Fruit fly (Drosophila melanogaster) whole organism, embryonic: ENCODE results near the gene frj.

ENCODE experiments used
- ATbp ChIP-seq: fragments of 200-800 bp; sonication (Bioruptor generic); optimal IDR thresholded peaks from 2 replicates; lab custom pipeline; 2017; ENCODE audit warnings: missing biosample characterization, mild to moderate bottlenecking, missing genetic modification characterization, missing genetic modification reagents
- Abd-B ChIP-seq: fragments of 200-800 bp; sonication (Bioruptor generic); optimal IDR thresholded peaks from 2 replicates; lab custom pipeline; 2018; ENCODE audit warnings: missing biosample characterization, mild to moderate bottlenecking, missing genetic modification characterization, moderate library complexity
- Blimp-1 ChIP-seq: fragments of 200-800 bp; sonication (Bioruptor generic); optimal IDR thresholded peaks from 3 replicates; lab custom pipeline; 2018; ENCODE audit warnings: missing biosample characterization, missing genetic modification characterization, mild to moderate bottlenecking, moderate library complexity, missing genetic modification reagents
- CG1024 ChIP-seq: fragments of 200-800 bp; sonication (Bioruptor generic); IDR thresholded peaks from 2 replicates; pipeline ENCODE4 v1.3.6; 2022; ENCODE audit warnings: missing biosample characterization, missing genetic modification characterization
- CG10462 ChIP-seq: fragments of 200-800 bp; sonication (Bioruptor generic); optimal IDR thresholded peaks from 2 replicates; lab custom pipeline; 2016; ENCODE audit warnings: missing biosample characterization, missing genetic modification characterization
- CG11695 ChIP-seq: fragments of 200-800 bp; sonication (Bioruptor generic); IDR thresholded peaks from 3 replicates; pipeline ENCODE4 v1.3.6; 2022; ENCODE audit warnings: missing biosample characterization, missing genetic modification characterization
- CG12219 ChIP-seq: fragments of 200-800 bp; sonication (Bioruptor generic); optimal IDR thresholded peaks from 3 replicates; lab custom pipeline; 2018; ENCODE audit warnings: missing biosample characterization, mild to moderate bottlenecking, missing genetic modification characterization
- CG13287 ChIP-seq: fragments of 200-800 bp; sonication (Bioruptor generic); IDR thresholded peaks from 2 replicates; pipeline ENCODE4 v1.3.6; 2022; ENCODE audit warnings: missing biosample characterization, missing genetic modification characterization; ENCODE audit not compliant: partially characterized antibody
- CG16779 ChIP-seq: fragments of 200-800 bp; sonication (Bioruptor generic); IDR thresholded peaks from 2 replicates; pipeline ENCODE4 v1.3.6; 2022; ENCODE audit warnings: missing biosample characterization, missing genetic modification characterization
- CG17328 ChIP-seq: fragments of 200-800 bp; sonication (Bioruptor generic); IDR thresholded peaks from 2 replicates; pipeline ENCODE4 v1.3.6; 2022; ENCODE audit warnings: missing biosample characterization, missing genetic modification characterization
- CG17612 ChIP-seq: fragments of 200-800 bp; sonication (Bioruptor generic); IDR thresholded peaks from 2 replicates; pipeline ENCODE4 v1.3.6; 2022; ENCODE audit warnings: missing biosample characterization, missing genetic modification characterization
- CG18011 ChIP-seq: fragments of 200-800 bp; sonication (Bioruptor generic); optimal IDR thresholded peaks from 2 replicates; lab custom pipeline; 2017; ENCODE audit warnings: missing biosample characterization, missing genetic modification characterization, mild to moderate bottlenecking, moderate library complexity, missing genotype
- CG2116 ChIP-seq: fragments of 200-800 bp; sonication (Bioruptor generic); optimal IDR thresholded peaks from 3 replicates; lab custom pipeline; 2018; ENCODE audit warnings: missing biosample characterization, mild to moderate bottlenecking, missing genetic modification characterization
- CG2199 ChIP-seq: fragments of 200-800 bp; sonication (Bioruptor generic); IDR thresholded peaks from 3 replicates; pipeline ENCODE4 v1.3.6; 2022; ENCODE audit warnings: missing biosample characterization, missing genetic modification characterization
- CG32772 ChIP-seq: fragments of 200-800 bp; sonication (Bioruptor generic); IDR thresholded peaks from 2 replicates; pipeline ENCODE4 v1.3.6; 2022; ENCODE audit warnings: missing biosample characterization, missing genetic modification characterization
- CG3838 ChIP-seq: fragments of 200-800 bp; sonication (Bioruptor generic); optimal IDR thresholded peaks from 3 replicates; lab custom pipeline; 2016; ENCODE audit warnings: missing biosample characterization, missing genetic modification characterization
- CG4854 ChIP-seq: fragments of 200-800 bp; sonication (Bioruptor generic); optimal IDR thresholded peaks from 2 replicates; lab custom pipeline; 2016; ENCODE audit warnings: missing biosample characterization, missing genetic modification characterization, inconsistent platforms
- CG6175 ChIP-seq: fragments of 200-800 bp; sonication (Bioruptor generic); IDR thresholded peaks from 3 replicates; pipeline ENCODE4 v1.3.6; 2022; ENCODE audit warnings: missing biosample characterization, missing genetic modification characterization
- CG6272 ChIP-seq: fragments of 200-800 bp; sonication (Bioruptor generic); IDR thresholded peaks from 2 replicates; pipeline ENCODE4 v1.3.6; 2022; ENCODE audit warnings: missing biosample characterization, missing genetic modification characterization
- CG7928 ChIP-seq: fragments of 200-800 bp; sonication (Bioruptor generic); optimal IDR thresholded peaks from 2 replicates; lab custom pipeline; 2017; ENCODE audit warnings: missing biosample characterization, mild to moderate bottlenecking, missing genetic modification characterization
- CG8924 ChIP-seq: fragments of 200-800 bp; optimal IDR thresholded peaks from 3 replicates; lab custom pipeline; 2019; ENCODE audit warnings: missing biosample characterization, mild to moderate bottlenecking, missing genetic modification characterization, moderate library complexity
- CG9817 ChIP-seq: fragments of 200-800 bp; sonication (Bioruptor generic); optimal IDR thresholded peaks from 2 replicates; lab custom pipeline; 2018; ENCODE audit warnings: missing biosample characterization, mild to moderate bottlenecking, missing genetic modification characterization, moderate library complexity
- E2f2 ChIP-seq: fragments of 200-800 bp; sonication (Bioruptor generic); IDR thresholded peaks from 2 replicates; pipeline ENCODE4 v1.3.6; 2022; ENCODE audit warnings: missing biosample characterization, missing genetic modification characterization
- Ets65A ChIP-seq: fragments of 200-800 bp; sonication (Bioruptor generic); peaks from one replicate; lab custom pipeline; 2016; ENCODE audit warnings: missing biosample characterization, missing genetic modification characterization
- GATAe ChIP-seq: fragments of 200-800 bp; sonication (Bioruptor generic); conservative IDR thresholded peaks from 2 replicates; pipeline ENCODE4 v1.3.6; 2022; ENCODE audit warnings: missing biosample characterization, missing genetic modification characterization
- HLH3B ChIP-seq: fragments of 200-800 bp; sonication (Bioruptor generic); IDR thresholded peaks from 2 replicates; pipeline ENCODE4 v1.3.6; 2022; ENCODE audit warnings: missing biosample characterization, missing genetic modification characterization
- Jarid2 ChIP-seq: fragments of 200-800 bp; sonication (Bioruptor generic); optimal IDR thresholded peaks from 3 replicates; lab custom pipeline; 2017; ENCODE audit warnings: mild to moderate bottlenecking, missing biosample characterization, missing genetic modification reagents, missing genetic modification characterization
- Sry-β ChIP-seq: fragments of 200-800 bp; sonication (Bioruptor generic); optimal IDR thresholded peaks from 2 replicates; lab custom pipeline; 2018; ENCODE audit warnings: missing biosample characterization, mild to moderate bottlenecking, missing genetic modification characterization, moderate library complexity
- Tbp ChIP-seq: fragments of >200 bp; optimal IDR thresholded peaks from 2 replicates; lab custom pipeline; 2018; ENCODE audit warnings: missing biosample characterization, missing genetic modification characterization
- ab ChIP-seq: fragments of 200-800 bp; sonication (Bioruptor generic); optimal IDR thresholded peaks from 2 replicates; lab custom pipeline; 2016; ENCODE audit warnings: missing biosample characterization, missing genetic modification characterization
- bab2 ChIP-seq: fragments of 200-800 bp; sonication (Bioruptor generic); optimal IDR thresholded peaks from 2 replicates; lab custom pipeline; 2016; ENCODE audit warnings: missing biosample characterization, missing genetic modification characterization
- bbx ChIP-seq: fragments of 200-800 bp; sonication (Bioruptor generic); IDR thresholded peaks from 2 replicates; pipeline ENCODE4 v1.3.6; 2022; ENCODE audit warnings: missing biosample characterization, missing genetic modification characterization; ENCODE audit not compliant: partially characterized antibody
- bsh ChIP-seq, 2 experiments: fragments of 200-800 bp; sonication (Bioruptor generic); optimal IDR thresholded peaks; 2 replicates each; lab custom pipeline; 2017 to 2018; ENCODE audit warnings: mild to moderate bottlenecking in 2 of 2, missing biosample characterization in 2 of 2, missing genetic modification characterization in 2 of 2, moderate library complexity in 1 of 2
- chn ChIP-seq: fragments of 200-800 bp; sonication (Bioruptor generic); optimal IDR thresholded peaks from 2 replicates; lab custom pipeline; 2016; ENCODE audit warnings: missing biosample characterization, missing genetic modification characterization
- dimm ChIP-seq: fragments of 200-800 bp; sonication (Bioruptor generic); IDR thresholded peaks from 2 replicates; pipeline ENCODE4 v1.3.6; 2022; ENCODE audit warnings: missing biosample characterization, missing genetic modification characterization
- ewg ChIP-seq: fragments of 200-800 bp; sonication (Bioruptor generic); optimal IDR thresholded peaks from 3 replicates; lab custom pipeline; 2017; ENCODE audit warnings: mild to moderate bottlenecking, missing biosample characterization, missing genetic modification reagents, missing genetic modification characterization
- fd96Cb ChIP-seq: fragments of 200-800 bp; sonication (Bioruptor generic); optimal IDR thresholded peaks from 2 replicates; lab custom pipeline; 2018; ENCODE audit warnings: missing biosample characterization, mild to moderate bottlenecking, missing genetic modification characterization, moderate library complexity
- gcm2 ChIP-seq: fragments of 200-800 bp; sonication (Bioruptor generic); optimal IDR thresholded peaks from 2 replicates; lab custom pipeline; 2016; ENCODE audit warnings: missing biosample characterization, missing genetic modification characterization
- grn ChIP-seq: fragments of 200-800 bp; sonication (Bioruptor generic); optimal IDR thresholded peaks from 3 replicates; lab custom pipeline; 2017; ENCODE audit warnings: missing biosample characterization, missing genetic modification characterization
- kni ChIP-seq: fragments of 200-800 bp; sonication (Bioruptor generic); optimal IDR thresholded peaks from 3 replicates; lab custom pipeline; 2017; ENCODE audit warnings: mild to moderate bottlenecking, missing biosample characterization, missing genetic modification reagents, missing genetic modification characterization
- knrl ChIP-seq: fragments of 200-800 bp; sonication (Bioruptor generic); IDR thresholded peaks from 3 replicates; pipeline ENCODE4 v1.3.6; 2022; ENCODE audit warnings: missing biosample characterization, missing genetic modification characterization; ENCODE audit not compliant: partially characterized antibody
- nerfin-2 ChIP-seq: fragments of 200-800 bp; sonication (Bioruptor generic); IDR thresholded peaks from 2 replicates; pipeline ENCODE4 v1.3.6; 2022; ENCODE audit warnings: missing biosample characterization, missing genetic modification characterization; ENCODE audit not compliant: partially characterized antibody
- prd ChIP-seq, 3 experiments: fragments of >200 bp in 2 of 3; fragments of 200-800 bp in 1 of 3; sonication (Bioruptor generic) in 1 of 3; optimal IDR thresholded peaks in 2 of 3; IDR thresholded peaks in 1 of 3; 2 replicates in 2 of 3; 3 replicates in 1 of 3; pipeline versions ENCODE4 v1.3.6 to Lab custom; 2017 to 2022; ENCODE audit warnings: missing biosample characterization in 1 of 3, missing genetic modification characterization in 1 of 3
- pros ChIP-seq: fragments of 200-800 bp; sonication (Bioruptor generic); optimal IDR thresholded peaks from 3 replicates; lab custom pipeline; 2019; ENCODE audit warnings: missing biosample characterization, mild to moderate bottlenecking, missing genetic modification characterization, moderate library complexity
- repo ChIP-seq: fragments of 200-800 bp; sonication (Bioruptor generic); optimal IDR thresholded peaks from 2 replicates; lab custom pipeline; 2016; ENCODE audit warnings: missing biosample characterization, missing genetic modification characterization
- sens ChIP-seq: fragments of 200-800 bp; sonication (Bioruptor generic); peaks from one replicate; lab custom pipeline; 2016; ENCODE audit warnings: missing biosample characterization, missing genetic modification characterization
- sim ChIP-seq: fragments of 200-800 bp; sonication (Bioruptor generic); IDR thresholded peaks from 2 replicates; pipeline ENCODE4 v1.3.6; 2022; ENCODE audit warnings: missing biosample characterization, missing genetic modification characterization
- sna ChIP-seq: fragments of 200-800 bp; sonication (Bioruptor generic); IDR thresholded peaks from 2 replicates; pipeline ENCODE4 v1.3.6; 2022; ENCODE audit warnings: missing biosample characterization, missing genetic modification characterization; ENCODE audit not compliant: partially characterized antibody
- tio ChIP-seq: fragments of 200-800 bp; sonication (Bioruptor generic); optimal IDR thresholded peaks from 2 replicates; lab custom pipeline; 2017; ENCODE audit warnings: missing biosample characterization, missing genetic modification characterization, inconsistent platforms
- trem ChIP-seq: fragments of 200-800 bp; optimal IDR thresholded peaks from 3 replicates; lab custom pipeline; 2019; ENCODE audit warnings: missing biosample characterization, mild to moderate bottlenecking, missing genetic modification characterization, moderate library complexity
- unpg ChIP-seq: fragments of 200-800 bp; sonication (Bioruptor generic); optimal IDR thresholded peaks from 3 replicates; lab custom pipeline; 2018; ENCODE audit warnings: missing biosample characterization, mild to moderate bottlenecking, missing genetic modification characterization, moderate library complexity

Gene frj

DNA sequence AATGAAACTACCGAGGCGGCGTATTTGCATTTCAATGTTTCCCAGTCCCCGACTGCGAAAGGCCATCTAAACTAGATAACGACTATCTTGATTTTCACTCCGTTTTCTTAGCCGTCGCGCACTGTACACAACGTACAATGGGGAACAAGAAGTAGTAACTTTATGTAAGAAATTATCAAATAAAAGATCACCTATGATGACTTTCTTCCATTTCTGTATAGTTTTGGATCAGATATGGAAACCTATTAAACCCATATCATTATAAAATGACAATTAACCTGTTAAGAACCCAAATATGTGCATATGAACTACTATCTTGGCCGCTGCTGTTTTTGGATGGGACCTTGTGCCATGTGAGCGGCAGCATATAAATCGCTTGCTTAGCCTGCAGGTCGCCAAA lies 8.4 kb downstream of the frj start (continued):
- TF ChIP-seq sna (GFP tag; lab: Robert Waterston, UW), result no peak
- no peak for TF ChIP-seq CG13287
- TF ChIP-seq fd96Cb, result no peak
- TF ChIP-seq Tbp (GFP tag; lab: Kevin White, UChicago), result no peak
- no peak for TF ChIP-seq CG3838 (GFP tag; lab: Kevin White, UChicago)
- TF ChIP-seq pros (GFP tag; lab: Kevin White, UChicago), result peak; percentile 10
- TF ChIP-seq trem (tag; lab: Kevin White, UChicago), result no peak
- TF ChIP-seq CG6175, result no peak
- TF ChIP-seq bab2 (GFP tag; lab: Kevin White, UChicago), result no peak
- no peak for TF ChIP-seq CG9817 (tag; lab: Kevin White, UChicago)
- no peak for TF ChIP-seq CG17612 (GFP tag; lab: Robert Waterston, UW)
- no peak for TF ChIP-seq Abd-B (GFP tag; lab: Kevin White, UChicago)
- no peak for TF ChIP-seq CG2116 (GFP tag; lab: Kevin White, UChicago)
- no peak for TF ChIP-seq E2f2 (GFP tag; lab: Robert Waterston, UW)
- TF ChIP-seq repo, result no peak
- TF ChIP-seq CG10462 (GFP tag; lab: Kevin White, UChicago), result no peak
- TF ChIP-seq sim (GFP tag; lab: Robert Waterston, UW), result no peak
- TF ChIP-seq sens (GFP tag; lab: Kevin White, UChicago), result no peak
- TF ChIP-seq chn (GFP tag; lab: Kevin White, UChicago), result no peak
- TF ChIP-seq CG1024 (GFP tag; lab: Robert Waterston, UW), result no peak
- TF ChIP-seq Jarid2, result no peak
- no peak for TF ChIP-seq CG18011 (GFP tag; lab: Kevin White, UChicago)
- no peak for TF ChIP-seq dimm (GFP tag; lab: Robert Waterston, UW)
- no peak for TF ChIP-seq CG4854
- TF ChIP-seq unpg, result peak; percentile 1
- no peak for TF ChIP-seq knrl
- TF ChIP-seq CG11695, result peak; percentile 67
- no peak for TF ChIP-seq CG6272 (GFP tag; lab: Robert Waterston, UW)
- peak in 1 of 2 experiments; percentile 8 for TF ChIP-seq bsh (GFP tag; optimal IDR thresholded peaks at IDR 0.05; lab: Kevin White, UChicago)
- no peak for TF ChIP-seq GATAe (GFP tag; lab: Robert Waterston, UW)
- no peak for TF ChIP-seq CG8924 (tag; lab: Kevin White, UChicago)
- no peak for TF ChIP-seq CG16779 (GFP tag; lab: Robert Waterston, UW)
- TF ChIP-seq kni, result no peak
- no peak for TF ChIP-seq CG7928 (GFP tag; lab: Kevin White, UChicago)
- TF ChIP-seq HLH3B (GFP tag; lab: Robert Waterston, UW), result peak; percentile 24; the same call in 1 of the 2 replicates
- TF ChIP-seq CG32772 (GFP tag; lab: Robert Waterston, UW), result no peak
- no peak for TF ChIP-seq ATbp (GFP tag; lab: Kevin White, UChicago)
- TF ChIP-seq Ets65A (GFP tag; lab: Kevin White, UChicago), result peak; percentile 30
- no peak for TF ChIP-seq nerfin-2 (GFP tag; lab: Robert Waterston, UW)
- TF ChIP-seq bbx (GFP tag; lab: Robert Waterston, UW), result no peak
- no peak for TF ChIP-seq Sry-β (GFP tag; lab: Kevin White, UChicago)
- no peak for TF ChIP-seq gcm2 (GFP tag; lab: Kevin White, UChicago)
- TF ChIP-seq CG17328 (GFP tag; lab: Robert Waterston, UW), result no peak
- no peak for TF ChIP-seq ewg (GFP tag; lab: Kevin White, UChicago)
- TF ChIP-seq CG12219 (GFP tag; lab: Kevin White, UChicago), result no peak
- TF ChIP-seq prd (optimal IDR thresholded peaks at IDR 0.05; lab: Kevin White, UChicago), result no peak
- TF ChIP-seq prd (GFP tag; IDR thresholded peaks at IDR 0.05; lab: Robert Waterston, UW), result no peak
- no peak for TF ChIP-seq ab
- peak; percentile 79 for TF ChIP-seq grn (GFP tag; lab: Kevin White, UChicago)
- TF ChIP-seq Blimp-1 (GFP tag; lab: Kevin White, UChicago), result no peak
- TF ChIP-seq CG2199 (GFP tag; lab: Robert Waterston, UW), result no peak
- TF ChIP-seq tio (GFP tag; lab: Kevin White, UChicago), result no peak
